Worm (Caenorhabditis elegans): ENCODE measurements around the gene C39D10.7.
A peak's percentile ranks its signal among the peaks of the same experiment; 100 is the strongest.

C39D10.7 gene

DNA sequence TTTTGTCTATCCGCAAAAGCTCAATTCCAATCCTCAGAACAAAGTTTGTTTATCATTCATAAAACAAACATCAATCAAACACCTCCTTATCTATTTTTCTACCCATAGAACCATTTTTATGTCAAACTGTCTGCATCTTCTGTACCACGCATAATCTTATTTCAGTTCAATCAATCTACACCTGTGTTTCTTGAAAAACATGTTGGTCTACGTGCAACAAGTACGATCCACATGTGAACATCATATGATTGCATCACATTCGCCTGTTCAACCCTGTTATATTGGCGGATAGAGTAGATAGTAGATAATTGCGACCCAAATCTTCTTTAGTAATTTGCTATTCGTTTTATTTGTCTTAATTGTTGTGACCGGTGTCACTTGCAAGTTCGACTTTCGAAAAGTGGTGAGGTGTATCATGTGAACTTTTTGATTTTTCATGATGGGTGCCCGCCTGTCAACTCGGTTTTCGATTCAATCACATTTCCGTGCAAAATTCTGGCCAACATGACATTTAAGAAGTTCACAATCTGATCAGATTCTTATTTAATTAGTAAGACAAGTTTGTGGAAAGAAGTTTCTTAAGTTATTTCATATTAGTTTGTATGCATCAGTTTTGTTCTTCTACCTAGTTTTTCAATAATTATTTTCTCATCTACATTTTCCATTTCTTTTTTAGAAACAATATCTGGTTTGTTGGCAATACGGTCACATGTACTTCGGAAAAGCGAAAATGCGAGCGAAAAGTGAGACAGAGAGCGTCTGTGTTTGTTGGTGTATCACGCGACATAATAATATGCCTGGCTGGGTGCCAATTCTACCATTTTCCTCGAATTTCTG lies 38.7 kb upstream of the C39D10.7 start:
- TF ChIP-seq F13C5.2 (tag; optimal IDR thresholded peaks at IDR 0.05) (no peak), hmg-4 (GFP tag; optimal IDR thresholded peaks at IDR 0.05) (no peak), ceh-36 (tag; optimal IDR thresholded peaks at IDR 0.05) (no peak), sea-1 (GFP tag; conservative IDR thresholded peaks at IDR 0.05) (no peak), tbx-37 (GFP tag; conservative IDR thresholded peaks at IDR 0.05) (no peak), aly-1 (tag; optimal IDR thresholded peaks at IDR 0.05) (no peak), pes-1 (GFP tag; IDR thresholded peaks at IDR 0.05) (no peak), ceh-13 (GFP tag; optimal IDR thresholded peaks at IDR 0.05) (no peak), tra-4 (tag; optimal IDR thresholded peaks at IDR 0.05) (no peak), B0310.2 (tag; optimal IDR thresholded peaks at IDR 0.05) (no peak), hmbx-1 (tag; optimal IDR thresholded peaks at IDR 0.05) (no peak)

DNA sequence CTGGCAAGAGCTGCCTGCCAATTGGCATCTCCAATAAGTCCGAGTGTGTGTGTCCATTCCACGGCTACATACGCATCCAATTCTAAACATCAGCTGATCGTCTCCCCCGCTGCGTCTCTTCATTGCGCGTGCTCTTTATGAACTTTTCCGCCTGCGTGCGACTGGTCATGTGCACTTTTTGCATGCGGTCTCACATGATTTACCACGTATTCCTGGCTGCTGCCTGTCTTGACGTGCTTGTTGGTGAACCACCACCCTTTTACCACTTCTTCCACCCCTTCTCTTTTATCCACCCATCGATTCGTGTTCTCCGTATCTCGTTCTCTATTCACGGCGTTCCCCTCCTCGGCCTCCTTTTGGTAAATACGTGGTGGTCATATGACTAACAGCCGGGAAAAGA lies 37.8 kb upstream of the C39D10.7 start:
- no peak for TF ChIP-seq ama-1 (optimal IDR thresholded peaks at IDR 0.05)
- TF ChIP-seq sea-1 (GFP tag; conservative IDR thresholded peaks at IDR 0.05), result peak; percentile 61; the same call in 1 of the 2 replicates
- 0 out of 2 replicates have a peak, but pooled peaks have one; percentile 45 for TF ChIP-seq tbx-11 (GFP tag; IDR thresholded peaks at IDR 0.05)
- TF ChIP-seq scrt-1 (GFP tag; IDR thresholded peaks at IDR 0.05), result peak; percentile 70
- TF ChIP-seq ets-7 (tag; optimal IDR thresholded peaks at IDR 0.05), result no peak
- no peak; the same call in 1 of the 2 replicates for TF ChIP-seq tbx-37 (GFP tag; conservative IDR thresholded peaks at IDR 0.05)
- TF ChIP-seq F13C5.2 (tag; optimal IDR thresholded peaks at IDR 0.05), result peak; percentile 81
- TF ChIP-seq hmg-4 (GFP tag; optimal IDR thresholded peaks at IDR 0.05), result peak; percentile 93
- TF ChIP-seq B0310.2 (tag; optimal IDR thresholded peaks at IDR 0.05), result peak; percentile 41

DNA sequence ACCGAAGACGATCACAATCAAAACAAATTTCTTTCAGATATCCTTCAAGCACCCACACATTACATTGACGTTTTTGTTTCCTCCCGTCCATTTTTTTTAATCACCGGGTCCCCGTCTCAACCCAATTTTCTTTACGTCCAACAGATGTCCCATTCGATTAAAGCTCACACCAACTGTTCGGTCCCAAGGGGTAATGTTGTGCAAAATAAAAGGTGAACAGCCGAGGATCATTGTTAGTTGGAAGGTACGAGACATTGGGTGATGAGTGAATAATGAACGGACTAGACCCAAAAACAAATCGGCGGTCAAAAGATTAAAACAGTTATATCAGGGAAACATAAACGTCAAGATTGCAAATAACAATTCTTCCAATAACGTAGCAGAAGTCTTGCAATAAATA lies 31.7 kb upstream of the C39D10.7 start:
- TF ChIP-seq flt-1 (GFP tag; IDR thresholded peaks at IDR 0.05) (no peak), tra-4 (tag; optimal IDR thresholded peaks at IDR 0.05) (no peak), B0310.2 (tag; optimal IDR thresholded peaks at IDR 0.05) (no peak), sea-1 (GFP tag; conservative IDR thresholded peaks at IDR 0.05) (no peak), ets-7 (tag; optimal IDR thresholded peaks at IDR 0.05) (no peak), ama-1 (optimal IDR thresholded peaks at IDR 0.05) (no peak)

DNA sequence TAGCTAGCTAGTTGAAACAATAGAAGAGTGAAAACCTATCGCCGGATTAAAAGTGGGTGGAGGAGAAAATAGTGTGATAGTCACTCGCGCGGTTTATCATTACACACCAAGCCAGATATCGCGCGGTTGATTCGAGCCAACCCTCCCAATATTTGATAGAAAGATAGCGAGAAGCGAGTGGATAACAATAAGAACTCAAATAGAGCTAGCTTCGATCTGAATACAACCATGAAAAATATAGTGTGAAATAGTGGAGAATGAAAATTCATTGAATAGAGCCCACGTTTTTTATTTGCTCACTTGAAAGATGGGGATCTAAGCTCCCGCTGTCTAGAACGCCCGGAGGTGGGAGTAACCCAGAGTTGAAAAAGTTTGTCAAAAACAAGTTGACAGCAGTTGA lies 31.3 kb upstream of the C39D10.7 start, which contains the start of gene tnt-3:
tnt-3 (minus strand) TSS at position 101 of the 400 bp plus-strand sequence.
- no peak for TF ChIP-seq ets-7 (tag; optimal IDR thresholded peaks at IDR 0.05)
- TF ChIP-seq scrt-1 (GFP tag; IDR thresholded peaks at IDR 0.05), result no peak
- TF ChIP-seq flt-1 (GFP tag; IDR thresholded peaks at IDR 0.05), result no peak
- no peak for TF ChIP-seq hmbx-1 (tag; optimal IDR thresholded peaks at IDR 0.05)
- TF ChIP-seq sea-1 (GFP tag; conservative IDR thresholded peaks at IDR 0.05), result no peak
- TF ChIP-seq tra-4 (tag; optimal IDR thresholded peaks at IDR 0.05), result no peak
- no peak for TF ChIP-seq pes-1 (GFP tag; IDR thresholded peaks at IDR 0.05)
- TF ChIP-seq tbx-11 (GFP tag; IDR thresholded peaks at IDR 0.05), result no peak
- TF ChIP-seq aly-1 (tag; optimal IDR thresholded peaks at IDR 0.05), result no peak
- no peak for TF ChIP-seq ceh-36 (tag; optimal IDR thresholded peaks at IDR 0.05)
- no peak for TF ChIP-seq hnd-1 (tag; optimal IDR thresholded peaks at IDR 0.05)
- TF ChIP-seq tbx-37 (GFP tag; conservative IDR thresholded peaks at IDR 0.05), result no peak
- TF ChIP-seq B0310.2 (tag; optimal IDR thresholded peaks at IDR 0.05), result no peak
- TF ChIP-seq ceh-13 (GFP tag; optimal IDR thresholded peaks at IDR 0.05), result no peak
- no peak for TF ChIP-seq hmg-4 (GFP tag; optimal IDR thresholded peaks at IDR 0.05)
- no peak for TF ChIP-seq F13C5.2 (tag; optimal IDR thresholded peaks at IDR 0.05)
- no peak for TF ChIP-seq ama-1 (optimal IDR thresholded peaks at IDR 0.05)

DNA sequence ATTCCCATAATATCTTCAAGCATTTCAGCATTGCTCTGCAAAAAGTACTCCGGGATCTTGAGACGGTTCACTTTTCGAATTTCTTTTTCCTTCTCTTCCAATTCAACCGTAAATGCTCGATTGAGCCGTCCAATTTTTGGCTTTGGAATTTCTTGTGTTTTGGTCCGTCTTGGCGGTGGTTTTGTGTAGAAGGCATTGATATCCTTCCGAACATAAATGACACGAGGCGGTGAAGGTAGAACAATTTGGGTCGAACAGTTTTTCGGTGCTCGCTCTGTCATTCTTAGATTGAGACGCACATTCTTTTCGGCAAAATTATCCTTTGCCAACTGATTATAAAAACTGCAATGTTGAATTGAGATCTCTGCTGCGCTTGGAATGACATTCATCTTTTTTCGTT lies 28.9 kb upstream of the C39D10.7 start:
- TF ChIP-seq tra-4 (tag; optimal IDR thresholded peaks at IDR 0.05) (no peak), ets-7 (tag; optimal IDR thresholded peaks at IDR 0.05) (no peak), hmg-4 (GFP tag; optimal IDR thresholded peaks at IDR 0.05) (no peak), tbx-37 (GFP tag; conservative IDR thresholded peaks at IDR 0.05) (no peak), sea-1 (GFP tag; conservative IDR thresholded peaks at IDR 0.05) (no peak), ceh-13 (GFP tag; optimal IDR thresholded peaks at IDR 0.05) (no peak), aly-1 (tag; optimal IDR thresholded peaks at IDR 0.05) (no peak), hmbx-1 (tag; optimal IDR thresholded peaks at IDR 0.05) (no peak), pes-1 (GFP tag; IDR thresholded peaks at IDR 0.05) (no peak), scrt-1 (GFP tag; IDR thresholded peaks at IDR 0.05) (no peak), tbx-11 (GFP tag; IDR thresholded peaks at IDR 0.05) (no peak), ceh-36 (tag; optimal IDR thresholded peaks at IDR 0.05) (no peak), B0310.2 (tag; optimal IDR thresholded peaks at IDR 0.05) (no peak)

DNA sequence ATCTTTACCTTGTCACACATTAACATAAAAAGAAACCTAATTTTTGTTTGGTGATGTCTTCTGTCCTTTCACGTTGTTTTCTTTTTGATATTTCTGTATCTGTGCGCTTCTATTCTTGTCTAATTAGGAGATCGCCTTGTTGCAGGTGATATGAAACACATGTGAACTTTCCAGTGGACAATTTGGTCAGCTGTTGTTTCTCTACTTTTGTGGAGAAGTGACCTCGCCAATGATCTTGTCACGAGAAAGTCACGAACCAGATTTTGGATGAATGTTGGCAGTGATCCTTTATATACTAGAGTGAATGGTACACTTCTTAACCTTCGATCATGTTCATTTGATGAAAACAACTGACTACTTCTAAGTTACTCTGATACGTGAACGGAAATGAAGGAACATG lies 18.7 kb upstream of the C39D10.7 start:
- no peak for TF ChIP-seq tra-4 (tag; optimal IDR thresholded peaks at IDR 0.05)
- no peak for TF ChIP-seq F13C5.2 (tag; optimal IDR thresholded peaks at IDR 0.05)
- TF ChIP-seq ceh-13 (GFP tag; optimal IDR thresholded peaks at IDR 0.05), result no peak
- TF ChIP-seq tbx-11 (GFP tag; IDR thresholded peaks at IDR 0.05), result no peak
- no peak for TF ChIP-seq ets-7 (tag; optimal IDR thresholded peaks at IDR 0.05)
- no peak for TF ChIP-seq hmbx-1 (tag; optimal IDR thresholded peaks at IDR 0.05)
- no peak for TF ChIP-seq pes-1 (GFP tag; IDR thresholded peaks at IDR 0.05)

DNA sequence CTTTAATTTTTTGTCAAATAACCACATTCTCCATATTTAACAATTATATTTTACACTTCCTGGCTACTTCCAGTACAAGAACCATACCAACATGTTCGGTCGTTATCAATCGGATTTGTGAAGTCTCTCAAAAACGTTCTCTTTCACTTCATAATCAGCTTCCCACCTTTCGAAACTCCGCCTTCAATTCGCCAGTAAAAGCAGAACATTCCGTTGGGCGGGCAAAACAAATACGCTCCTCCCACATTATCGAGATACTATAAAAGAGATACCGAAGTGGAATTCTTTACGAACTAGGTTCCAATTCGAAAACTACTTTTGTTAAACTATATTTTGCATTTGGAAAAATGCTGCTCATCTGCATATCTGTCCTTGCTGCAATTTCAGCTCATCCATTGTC lies 16.7 kb upstream of the C39D10.7 start, which contains the start of gene zig-3:
zig-3 (plus strand) TSS at position 301 of the 400 bp plus-strand sequence.
- no peak for TF ChIP-seq tbx-11 (GFP tag; IDR thresholded peaks at IDR 0.05)
- no peak for TF ChIP-seq ets-7 (tag; optimal IDR thresholded peaks at IDR 0.05)
- TF ChIP-seq pes-1 (GFP tag; IDR thresholded peaks at IDR 0.05), result no peak
- no peak for TF ChIP-seq ceh-13 (GFP tag; optimal IDR thresholded peaks at IDR 0.05)
- no peak for TF ChIP-seq B0310.2 (tag; optimal IDR thresholded peaks at IDR 0.05)
- TF ChIP-seq sea-1 (GFP tag; conservative IDR thresholded peaks at IDR 0.05), result no peak
- TF ChIP-seq flt-1 (GFP tag; IDR thresholded peaks at IDR 0.05), result no peak
- no peak for TF ChIP-seq ceh-36 (tag; optimal IDR thresholded peaks at IDR 0.05)
- no peak for TF ChIP-seq hmg-4 (GFP tag; optimal IDR thresholded peaks at IDR 0.05)
- no peak for TF ChIP-seq ama-1 (optimal IDR thresholded peaks at IDR 0.05)
- no peak for TF ChIP-seq tbx-37 (GFP tag; conservative IDR thresholded peaks at IDR 0.05)
- TF ChIP-seq tra-4 (tag; optimal IDR thresholded peaks at IDR 0.05), result no peak
- TF ChIP-seq F13C5.2 (tag; optimal IDR thresholded peaks at IDR 0.05), result no peak
- TF ChIP-seq aly-1 (tag; optimal IDR thresholded peaks at IDR 0.05), result no peak
- no peak for TF ChIP-seq hmbx-1 (tag; optimal IDR thresholded peaks at IDR 0.05)
- TF ChIP-seq scrt-1 (GFP tag; IDR thresholded peaks at IDR 0.05), result no peak
- TF ChIP-seq hnd-1 (tag; optimal IDR thresholded peaks at IDR 0.05), result no peak
